Worm (Caenorhabditis elegans) whole organism, L3 larva: ENCODE measurements around the gene clec-230.

Source experiments
- nhr-28 ChIP-seq: fragments of 150-350 bp; optimal IDR thresholded peaks from 2 replicates; lab custom pipeline; 2014; ENCODE audit warnings: missing biosample characterization, missing genetic modification characterization
- nhr-77 ChIP-seq: fragments of 150-350 bp; optimal IDR thresholded peaks from 2 replicates; lab custom pipeline; 2014; ENCODE audit warnings: missing biosample characterization, missing genetic modification characterization

ce11 chrV:15395347-15395746 lies 46.4 kb upstream of the clec-230 start, which contains the start of gene cyb-3:
- TF ChIP-seq nhr-77 (tag; lab: Kevin White, UChicago) (no peak), nhr-28 (tag; lab: Kevin White, UChicago) (no peak)
